Fruit fly (Drosophila melanogaster) whole organism, embryonic: ENCODE data around the gene CG31542.

Source experiments
- Adf1 ChIP-seq: fragments of 200-800 bp; sonication (Bioruptor generic); IDR thresholded peaks from 2 replicates; pipeline ENCODE4 v1.3.6; 2022; ENCODE audit warnings: missing biosample characterization, missing genetic modification characterization
- Aef1 ChIP-seq: fragments of 200-800 bp; sonication (Bioruptor generic); IDR thresholded peaks from 3 replicates; pipeline ENCODE4 v1.3.6; 2022; ENCODE audit warnings: missing biosample characterization, missing genetic modification characterization
- Atf-2 ChIP-seq: fragments of 200-800 bp; sonication (Bioruptor generic); optimal IDR thresholded peaks from 2 replicates; lab custom pipeline; 2016; ENCODE audit warnings: missing biosample characterization, missing genetic modification characterization
- CG10267 ChIP-seq: fragments of 200-800 bp; sonication (Bioruptor generic); optimal IDR thresholded peaks from 2 replicates; lab custom pipeline; 2018; ENCODE audit warnings: missing biosample characterization, mild to moderate bottlenecking, missing genetic modification characterization, moderate library complexity
- CG11560 ChIP-seq: fragments of 200-800 bp; sonication (Bioruptor generic); IDR thresholded peaks from 3 replicates; pipeline ENCODE4 v1.3.6; 2022; ENCODE audit warnings: missing biosample characterization, missing genetic modification characterization
- CG13123 ChIP-seq: fragments of 200-800 bp; sonication (Bioruptor generic); optimal IDR thresholded peaks from 2 replicates; lab custom pipeline; 2016; ENCODE audit warnings: missing biosample characterization, missing genetic modification characterization
- CG13287 ChIP-seq: fragments of 200-800 bp; sonication (Bioruptor generic); IDR thresholded peaks from 2 replicates; pipeline ENCODE4 v1.3.6; 2022; ENCODE audit warnings: missing biosample characterization, missing genetic modification characterization; ENCODE audit not compliant: partially characterized antibody
- CG13424 ChIP-seq: fragments of 200-800 bp; sonication (Bioruptor generic); optimal IDR thresholded peaks from 2 replicates; lab custom pipeline; 2019; ENCODE audit warnings: missing biosample characterization, mild to moderate bottlenecking, missing genetic modification characterization, moderate library complexity
- CG14710 ChIP-seq: fragments of 200-800 bp; sonication (Bioruptor generic); optimal IDR thresholded peaks from 3 replicates; lab custom pipeline; 2019; ENCODE audit warnings: missing biosample characterization, mild to moderate bottlenecking, missing genetic modification characterization, moderate library complexity
- CG2678 ChIP-seq: fragments of 200-800 bp; sonication (Bioruptor generic); optimal IDR thresholded peaks from 3 replicates; lab custom pipeline; 2019; ENCODE audit warnings: missing biosample characterization, mild to moderate bottlenecking, missing genetic modification characterization, moderate library complexity
- CG2712 ChIP-seq: fragments of 200-800 bp; optimal IDR thresholded peaks from 3 replicates; lab custom pipeline; 2019; ENCODE audit warnings: missing biosample characterization, mild to moderate bottlenecking, missing genetic modification characterization, moderate library complexity
- CG30020 ChIP-seq: fragments of 200-800 bp; optimal IDR thresholded peaks from 2 replicates; lab custom pipeline; 2019; ENCODE audit warnings: missing biosample characterization, mild to moderate bottlenecking, missing genetic modification characterization, moderate library complexity
- CG32767 ChIP-seq: fragments of 200-800 bp; sonication (Bioruptor generic); IDR thresholded peaks from 2 replicates; pipeline ENCODE4 v1.3.6; 2022; ENCODE audit warnings: missing biosample characterization, missing genetic modification characterization
- CG4282 ChIP-seq: fragments of 200-800 bp; sonication (Bioruptor generic); optimal IDR thresholded peaks from 2 replicates; lab custom pipeline; 2016; ENCODE audit warnings: missing biosample characterization, missing genetic modification characterization
- CG43689 ChIP-seq: fragments of 200-800 bp; sonication (Bioruptor generic); IDR thresholded peaks from 2 replicates; pipeline ENCODE4 v1.3.6; 2022; ENCODE audit warnings: missing biosample characterization, missing genetic modification characterization
- CG4404 ChIP-seq: fragments of 200-800 bp; sonication (Bioruptor generic); IDR thresholded peaks from 2 replicates; pipeline ENCODE4 v1.3.6; 2022; ENCODE audit warnings: missing biosample characterization, missing genetic modification characterization
- CG6683 ChIP-seq: fragments of 200-800 bp; sonication (Bioruptor generic); optimal IDR thresholded peaks from 2 replicates; lab custom pipeline; 2017; ENCODE audit warnings: missing biosample characterization, mild to moderate bottlenecking, missing genetic modification characterization, missing genetic modification reagents
- CG6791 ChIP-seq: fragments of 200-800 bp; sonication (Bioruptor generic); IDR thresholded peaks from 3 replicates; pipeline ENCODE4 v1.3.6; 2022; ENCODE audit warnings: missing biosample characterization, missing genetic modification characterization; ENCODE audit not compliant: partially characterized antibody
- CG8290 ChIP-seq, 3 experiments: fragments of 200-800 bp; sonication (Bioruptor generic); optimal IDR thresholded peaks; 2 replicates each; lab custom pipeline; 2016 to 2019; ENCODE audit warnings: missing biosample characterization in 3 of 3, missing genetic modification characterization in 3 of 3, mild to moderate bottlenecking in 2 of 3, moderate library complexity in 1 of 3
- CG9727 ChIP-seq: fragments of 200-800 bp; sonication (Bioruptor generic); optimal IDR thresholded peaks from 3 replicates; lab custom pipeline; 2017; ENCODE audit warnings: missing biosample characterization, mild to moderate bottlenecking, missing genetic modification characterization
- Hmr ChIP-seq: fragments of 200-800 bp; sonication (Bioruptor generic); optimal IDR thresholded peaks from 3 replicates; lab custom pipeline; 2017; ENCODE audit warnings: mild to moderate bottlenecking, missing biosample characterization, missing genetic modification reagents, missing genetic modification characterization
- Lhr ChIP-seq: fragments of 200-800 bp; sonication (Bioruptor generic); optimal IDR thresholded peaks from 3 replicates; lab custom pipeline; 2017; ENCODE audit warnings: mild to moderate bottlenecking, missing biosample characterization, missing genetic modification reagents, missing genetic modification characterization
- MBD-R2 ChIP-seq: fragments of 200-800 bp; sonication (Bioruptor generic); IDR thresholded peaks from 2 replicates; pipeline ENCODE4 v1.3.6; 2022; ENCODE audit warnings: missing biosample characterization, missing genetic modification characterization
- Myb ChIP-seq: fragments of 200-800 bp; sonication (Bioruptor generic); optimal IDR thresholded peaks from 2 replicates; lab custom pipeline; 2016; ENCODE audit warnings: missing biosample characterization, missing genetic modification characterization
- Nf-YA ChIP-seq: fragments of 200-800 bp; sonication (Bioruptor generic); IDR thresholded peaks from 2 replicates; pipeline ENCODE4 v1.3.6; 2022; ENCODE audit warnings: missing biosample characterization, missing genetic modification characterization
- Nf-YB ChIP-seq: fragments of 200-800 bp; sonication (Bioruptor generic); optimal IDR thresholded peaks from 3 replicates; lab custom pipeline; 2019; ENCODE audit warnings: missing biosample characterization, mild to moderate bottlenecking, missing genetic modification characterization, moderate library complexity
- Sin3A ChIP-seq: fragments of >200 bp; optimal IDR thresholded peaks from 2 replicates; lab custom pipeline; 2018
- Xrp1 ChIP-seq: fragments of 200-800 bp; sonication (Bioruptor generic); IDR thresholded peaks from 2 replicates; pipeline ENCODE4 v1.3.6; 2022; ENCODE audit warnings: missing biosample characterization, missing genetic modification characterization
- YL-1 ChIP-seq: fragments of 200-800 bp; sonication (Bioruptor generic); optimal IDR thresholded peaks from 3 replicates; lab custom pipeline; 2017; ENCODE audit warnings: missing biosample characterization, mild to moderate bottlenecking, missing genetic modification characterization
- ab ChIP-seq: fragments of 200-800 bp; sonication (Bioruptor generic); optimal IDR thresholded peaks from 2 replicates; lab custom pipeline; 2016; ENCODE audit warnings: missing biosample characterization, missing genetic modification characterization
- bsh ChIP-seq, 2 experiments: fragments of 200-800 bp; sonication (Bioruptor generic); optimal IDR thresholded peaks; 2 replicates each; lab custom pipeline; 2017 to 2018; ENCODE audit warnings: mild to moderate bottlenecking in 2 of 2, missing biosample characterization in 2 of 2, missing genetic modification characterization in 2 of 2, moderate library complexity in 1 of 2
- da ChIP-seq: fragments of 200-800 bp; sonication (Bioruptor generic); optimal IDR thresholded peaks from 2 replicates; lab custom pipeline; 2016; ENCODE audit warnings: missing biosample characterization, missing genetic modification characterization
- exex ChIP-seq: fragments of 200-800 bp; sonication (Bioruptor generic); optimal IDR thresholded peaks from 4 replicates; lab custom pipeline; 2018; ENCODE audit warnings: missing biosample characterization, mild to moderate bottlenecking, missing genetic modification characterization, moderate library complexity
- fd3F ChIP-seq: fragments of 200-800 bp; sonication (Bioruptor generic); optimal IDR thresholded peaks from 2 replicates; lab custom pipeline; 2018; ENCODE audit warnings: missing biosample characterization, mild to moderate bottlenecking, missing genetic modification characterization, moderate library complexity
- gfzf ChIP-seq: fragments of 200-800 bp; sonication (Bioruptor generic); optimal IDR thresholded peaks from 2 replicates; lab custom pipeline; 2016; ENCODE audit warnings: missing biosample characterization, mild to moderate bottlenecking, missing genetic modification characterization, moderate library complexity
- gt ChIP-seq: fragments of 200-800 bp; sonication (Bioruptor generic); IDR thresholded peaks from 2 replicates; pipeline ENCODE4 v1.3.6; 2022; ENCODE audit warnings: missing biosample characterization, missing genetic modification characterization
- jing ChIP-seq: fragments of 200-800 bp; sonication (Bioruptor generic); optimal IDR thresholded peaks from 2 replicates; lab custom pipeline; 2018; ENCODE audit warnings: missing biosample characterization, mild to moderate bottlenecking, missing genetic modification characterization
- lbe ChIP-seq: fragments of 200-800 bp; sonication (Bioruptor generic); optimal IDR thresholded peaks from 2 replicates; lab custom pipeline; 2016; ENCODE audit warnings: missing biosample characterization, mild to moderate bottlenecking, missing genetic modification characterization
- nerfin-1 ChIP-seq: fragments of 200-800 bp; sonication (Bioruptor generic); optimal IDR thresholded peaks from 3 replicates; lab custom pipeline; 2019; ENCODE audit warnings: missing biosample characterization, mild to moderate bottlenecking, missing genetic modification characterization, moderate library complexity
- nom ChIP-seq: fragments of 200-800 bp; sonication (Bioruptor generic); optimal IDR thresholded peaks from 2 replicates; lab custom pipeline; 2017; ENCODE audit warnings: missing biosample characterization, missing genetic modification characterization, mild to moderate bottlenecking, moderate library complexity, missing genetic modification reagents
- oc ChIP-seq: fragments of 200-800 bp; sonication (Bioruptor generic); optimal IDR thresholded peaks from 2 replicates; lab custom pipeline; 2018; ENCODE audit warnings: missing biosample characterization, mild to moderate bottlenecking, missing genetic modification characterization, moderate library complexity
- pho ChIP-seq: fragments of 200-800 bp; sonication (Bioruptor generic); optimal IDR thresholded peaks from 2 replicates; lab custom pipeline; 2016; ENCODE audit warnings: missing biosample characterization, missing genetic modification characterization
- pzg ChIP-seq: fragments of 200-800 bp; sonication (Bioruptor generic); optimal IDR thresholded peaks from 3 replicates; lab custom pipeline; 2018; ENCODE audit warnings: missing biosample characterization, mild to moderate bottlenecking, missing genetic modification characterization, moderate library complexity
- slou ChIP-seq: fragments of 200-800 bp; sonication (Bioruptor generic); optimal IDR thresholded peaks from 3 replicates; lab custom pipeline; 2016; ENCODE audit warnings: missing biosample characterization, missing genetic modification characterization
- stwl ChIP-seq: fragments of 200-800 bp; sonication (Bioruptor generic); optimal IDR thresholded peaks from 3 replicates; lab custom pipeline; 2018; ENCODE audit warnings: missing biosample characterization, mild to moderate bottlenecking, missing genetic modification characterization, moderate library complexity
- trem ChIP-seq: fragments of 200-800 bp; optimal IDR thresholded peaks from 3 replicates; lab custom pipeline; 2019; ENCODE audit warnings: missing biosample characterization, mild to moderate bottlenecking, missing genetic modification characterization, moderate library complexity
- unpg ChIP-seq: fragments of 200-800 bp; sonication (Bioruptor generic); optimal IDR thresholded peaks from 3 replicates; lab custom pipeline; 2018; ENCODE audit warnings: missing biosample characterization, mild to moderate bottlenecking, missing genetic modification characterization, moderate library complexity
- wek ChIP-seq: fragments of 200-800 bp; sonication (Bioruptor generic); optimal IDR thresholded peaks from 3 replicates; lab custom pipeline; 2018; ENCODE audit warnings: missing biosample characterization, mild to moderate bottlenecking, missing genetic modification characterization, moderate library complexity

The CG31542 gene

DNA sequence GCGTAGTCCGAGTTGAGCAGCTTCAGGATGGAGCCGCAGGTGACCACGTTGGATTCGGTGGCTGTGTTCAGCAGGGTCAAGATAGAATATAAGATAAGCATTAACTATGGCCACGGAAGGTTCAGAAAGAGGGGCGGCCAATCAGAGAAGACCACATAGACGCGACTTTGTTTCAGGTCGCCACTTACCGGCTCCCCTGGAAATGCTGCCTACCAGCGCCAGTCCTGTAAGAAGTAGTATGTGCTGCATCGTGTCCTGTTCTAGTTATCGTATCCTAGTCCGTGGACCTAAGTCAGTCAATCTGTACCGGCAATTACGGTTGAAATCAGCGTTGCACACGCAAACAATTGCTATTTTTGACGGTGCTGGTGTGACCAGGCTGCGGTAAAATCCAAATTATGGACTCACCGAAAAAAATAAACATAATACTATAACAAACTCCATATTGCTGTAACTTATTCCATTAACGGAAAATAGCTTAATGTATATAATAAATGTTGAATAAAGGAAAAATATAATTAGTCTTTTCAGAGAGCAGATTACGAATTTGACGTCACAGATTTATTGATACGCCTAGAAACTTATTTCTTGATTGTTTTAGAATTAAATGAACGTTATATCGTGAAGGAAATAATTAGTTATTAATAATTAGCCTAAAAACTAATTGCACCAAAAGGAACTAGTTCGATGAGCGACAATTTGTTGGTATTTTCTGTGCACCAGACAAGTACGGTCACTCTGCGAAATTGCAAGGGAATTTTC is 14.8 kb upstream of the CG31542 start, which contains the start of the genes CG11999 and CG1161:
TSS of gene CG11999 (minus strand) at position 375 of the 762 bp plus-strand sequence.
TSS of gene CG1161 (plus strand) at position 720 of the 762 bp plus-strand sequence.
- TF ChIP-seq oc (tag; lab: Kevin White, UChicago) (no peak), Adf1 (no peak), CG9727 (GFP tag; lab: Kevin White, UChicago) (peak; percentile 19), Myb (no peak), CG13287 (GFP tag; lab: Robert Waterston, UW) (peak; percentile 38), Aef1 (GFP tag; lab: Robert Waterston, UW) (no peak), CG13424 (peak; percentile 17), Xrp1 (GFP tag; lab: Robert Waterston, UW) (no peak), CG2712 (peak; percentile 47), YL-1 (GFP tag; lab: Kevin White, UChicago) (peak; percentile 47), Lhr (GFP tag; lab: Kevin White, UChicago) (peak; percentile 60), MBD-R2 (peak; percentile 59), pho (GFP tag; lab: Kevin White, UChicago) (no peak), CG43689 (no peak), unpg (GFP tag; lab: Kevin White, UChicago) (peak; percentile 12), gt (GFP tag; lab: Robert Waterston, UW) (no peak), nom (peak; percentile 16), CG11560 (no peak), CG4404 (GFP tag; lab: Robert Waterston, UW) (no peak), trem (tag; lab: Kevin White, UChicago) (peak; percentile 30), Nf-YA (no peak), CG30020 (peak; percentile 35), stwl (tag; lab: Kevin White, UChicago) (peak; percentile 88), fd3F (GFP tag; lab: Kevin White, UChicago) (no peak), bsh (GFP tag; optimal IDR thresholded peaks at IDR 0.05; lab: Kevin White, UChicago) (no peak), da (GFP tag; lab: Kevin White, UChicago) (no peak), lbe (peak; percentile 28), pzg (GFP tag; lab: Kevin White, UChicago) (peak; percentile 33), gfzf (GFP tag; lab: Kevin White, UChicago) (peak; percentile 70), Sin3A (lab: Kevin White, UChicago) (peak; percentile 57), CG2678 (tag; lab: Kevin White, UChicago) (no peak), CG14710 (tag; lab: Kevin White, UChicago) (peak; percentile 64), ab (no peak), CG8290 (GFP tag; optimal IDR thresholded peaks at IDR 0.05; lab: Kevin White, UChicago) (peak; percentile 1), CG8290 (tag; optimal IDR thresholded peaks at IDR 0.05; lab: Kevin White, UChicago) (no peak), CG4282 (GFP tag; lab: Kevin White, UChicago) (no peak), CG10267 (tag; lab: Kevin White, UChicago) (peak; percentile 43), jing (GFP tag; lab: Kevin White, UChicago) (no peak), CG6791 (GFP tag; lab: Robert Waterston, UW) (0 out of 3 replicates have a peak, but pooled peaks have one; percentile 22), Nf-YB (GFP tag; lab: Kevin White, UChicago) (peak; percentile 90), exex (tag; lab: Kevin White, UChicago) (peak; percentile 17), CG13123 (GFP tag; lab: Kevin White, UChicago) (no peak), Atf-2 (GFP tag; lab: Kevin White, UChicago) (no peak), Hmr (GFP tag; lab: Kevin White, UChicago) (peak; percentile 26), slou (GFP tag; lab: Kevin White, UChicago) (no peak), nerfin-1 (tag; lab: Kevin White, UChicago) (peak; percentile 69), wek (GFP tag; lab: Kevin White, UChicago) (no peak), CG6683 (GFP tag; lab: Kevin White, UChicago) (no peak), CG32767 (0 out of 2 replicates have a peak, but pooled peaks have one; percentile 12)
